Worm (Caenorhabditis elegans) whole organism, L3 larva: Measurements from ENCODE around the gene lite-1.

Experiments used
- R02D3.7 ChIP-seq: fragments of 150-350 bp; optimal IDR thresholded peaks from 2 replicates; lab custom pipeline; 2014; ENCODE audit warnings: missing biosample characterization, missing genetic modification characterization
- ZK546.5 ChIP-seq: sonication (generic microtip); optimal IDR thresholded peaks from 2 replicates; lab custom pipeline; 2017; ENCODE audit warnings: missing biosample characterization, missing genetic modification characterization
- aly-2 ChIP-seq: fragments of 150-350 bp; optimal IDR thresholded peaks from 2 replicates; lab custom pipeline; 2014; ENCODE audit warnings: missing biosample characterization, missing genetic modification characterization
- ama-1 ChIP-seq: fragments of 150-350 bp; optimal IDR thresholded peaks from 2 replicates; lab custom pipeline; 2018
- ceh-28 ChIP-seq: fragments of 150-350 bp; optimal IDR thresholded peaks from 2 replicates; lab custom pipeline; 2014; ENCODE audit warnings: missing biosample characterization, missing genetic modification reagents, missing genetic modification characterization
- ceh-82 ChIP-seq: fragments of 150-350 bp; optimal IDR thresholded peaks from 2 replicates; lab custom pipeline; 2014; ENCODE audit warnings: missing biosample characterization, missing genetic modification characterization
- ceh-9 ChIP-seq: sonication (generic microtip); optimal IDR thresholded peaks from 2 replicates; lab custom pipeline; 2018; ENCODE audit warnings: missing biosample characterization, missing genetic modification characterization
- daf-12 ChIP-seq: fragments of 150-350 bp; optimal IDR thresholded peaks from 2 replicates; lab custom pipeline; 2014; ENCODE audit warnings: missing biosample characterization, missing genetic modification reagents, missing genetic modification characterization
- elt-1 ChIP-seq: fragments of 150-350 bp; optimal IDR thresholded peaks from 2 replicates; lab custom pipeline; 2014; ENCODE audit warnings: missing biosample characterization, missing genetic modification characterization
- elt-2 ChIP-seq: sonication (generic microtip); optimal IDR thresholded peaks from 2 replicates; lab custom pipeline; 2016; ENCODE audit warnings: missing genetic modification reagents, mild to moderate bottlenecking, missing genetic modification characterization, missing compliant biosample characterization
- elt-3 ChIP-seq, 3 experiments: fragments of 150-350 bp in 1 of 3; sonication (generic microtip) in 2 of 3; optimal IDR thresholded peaks; 2 replicates in 2 of 3; 4 replicates in 1 of 3; lab custom pipeline; 2014 to 2017; ENCODE audit warnings: missing biosample characterization in 3 of 3, missing genetic modification characterization in 3 of 3
- fkh-10 ChIP-seq: sonication (generic microtip); optimal IDR thresholded peaks from 2 replicates; lab custom pipeline; 2017; ENCODE audit warnings: missing biosample characterization, missing genetic modification reagents, missing genetic modification characterization
- fkh-2 ChIP-seq: fragments of 150-350 bp; optimal IDR thresholded peaks from 2 replicates; lab custom pipeline; 2014; ENCODE audit warnings: missing biosample characterization, missing genetic modification reagents, missing genetic modification characterization
- hmg-11 ChIP-seq: sonication (generic microtip); optimal IDR thresholded peaks from 2 replicates; lab custom pipeline; 2016; ENCODE audit warnings: missing genetic modification characterization, missing compliant biosample characterization
- jun-1 ChIP-seq: fragments of 150-350 bp; optimal IDR thresholded peaks from 2 replicates; lab custom pipeline; 2014; ENCODE audit warnings: missing biosample characterization, missing genetic modification reagents, missing genetic modification characterization
- lin-15B ChIP-seq: fragments of 150-350 bp; optimal IDR thresholded peaks from 2 replicates; lab custom pipeline; 2014; ENCODE audit warnings: missing biosample characterization, missing genetic modification characterization
- lin-39 ChIP-seq: fragments of 150-350 bp; optimal IDR thresholded peaks from 2 replicates; lab custom pipeline; 2018; ENCODE audit warnings: missing biosample characterization, missing genetic modification reagents, missing genetic modification characterization
- lsy-12 ChIP-seq: sonication (generic microtip); optimal IDR thresholded peaks from 2 replicates; lab custom pipeline; 2016; ENCODE audit warnings: mild to moderate bottlenecking, missing genetic modification characterization, missing compliant biosample characterization
- mml-1 ChIP-seq: fragments of 150-350 bp; sonication (generic microtip); optimal IDR thresholded peaks from 3 replicates; lab custom pipeline; 2014; ENCODE audit warnings: missing biosample characterization, missing genetic modification characterization
- nfya-1 ChIP-seq: sonication (generic microtip); optimal IDR thresholded peaks from 2 replicates; lab custom pipeline; 2017; ENCODE audit warnings: missing genetic modification characterization, mild to moderate bottlenecking, missing compliant biosample characterization, antibody characterized with exemption, moderate library complexity; ENCODE audit not compliant: insufficient read depth
- nhr-12 ChIP-seq: fragments of 150-350 bp; optimal IDR thresholded peaks from 2 replicates; lab custom pipeline; 2014; ENCODE audit warnings: missing biosample characterization, missing genetic modification characterization
- nhr-23 ChIP-seq: fragments of 150-350 bp; optimal IDR thresholded peaks from 2 replicates; lab custom pipeline; 2014; ENCODE audit warnings: missing biosample characterization, missing genetic modification reagents, missing genetic modification characterization
- nhr-237 ChIP-seq: fragments of 150-350 bp; optimal IDR thresholded peaks from 2 replicates; lab custom pipeline; 2014; ENCODE audit warnings: missing biosample characterization, missing genetic modification characterization
- nhr-25 ChIP-seq: sonication (generic microtip); optimal IDR thresholded peaks from 2 replicates; lab custom pipeline; 2017; ENCODE audit warnings: missing biosample characterization, missing genetic modification characterization
- nhr-28 ChIP-seq: fragments of 150-350 bp; optimal IDR thresholded peaks from 2 replicates; lab custom pipeline; 2014; ENCODE audit warnings: missing biosample characterization, missing genetic modification characterization
- nhr-43 ChIP-seq: sonication (generic microtip); optimal IDR thresholded peaks from 2 replicates; lab custom pipeline; 2016; ENCODE audit warnings: mild to moderate bottlenecking, missing genetic modification characterization, missing compliant biosample characterization; ENCODE audit not compliant: poor library complexity, severe bottlenecking
- nhr-67 ChIP-seq: fragments of 150-350 bp; optimal IDR thresholded peaks from 2 replicates; lab custom pipeline; 2014; ENCODE audit warnings: missing biosample characterization, missing genetic modification characterization
- nhr-76 ChIP-seq: fragments of 150-350 bp; sonication (generic microtip); optimal IDR thresholded peaks from 5 replicates; lab custom pipeline; 2014; ENCODE audit warnings: missing biosample characterization, missing genetic modification characterization
- nhr-77 ChIP-seq: fragments of 150-350 bp; optimal IDR thresholded peaks from 2 replicates; lab custom pipeline; 2014; ENCODE audit warnings: missing biosample characterization, missing genetic modification characterization
- pha-4 ChIP-seq: fragments of 150-350 bp; optimal IDR thresholded peaks from 2 replicates; lab custom pipeline; 2014; ENCODE audit warnings: missing biosample characterization, missing genetic modification reagents, missing genetic modification characterization
- pqm-1 ChIP-seq: fragments of 150-350 bp; optimal IDR thresholded peaks from 2 replicates; lab custom pipeline; 2017; ENCODE audit warnings: missing biosample characterization, missing genetic modification characterization, inconsistent platforms
- sea-2 ChIP-seq: fragments of 150-350 bp; sonication (generic microtip); optimal IDR thresholded peaks from 4 replicates; lab custom pipeline; 2014; ENCODE audit warnings: missing biosample characterization, missing genetic modification reagents, missing genetic modification characterization
- skn-1 ChIP-seq: fragments of 150-350 bp; optimal IDR thresholded peaks from 2 replicates; lab custom pipeline; 2014; ENCODE audit warnings: missing biosample characterization, missing genetic modification characterization
- tbx-2 ChIP-seq: sonication (generic microtip); optimal IDR thresholded peaks from 2 replicates; lab custom pipeline; 2016; ENCODE audit warnings: mild to moderate bottlenecking, missing genetic modification characterization, missing compliant biosample characterization
- unc-39 ChIP-seq: sonication (generic microtip); optimal IDR thresholded peaks from 4 replicates; lab custom pipeline; 2017; ENCODE audit warnings: missing biosample characterization, missing genetic modification characterization
- unc-62 ChIP-seq: fragments of 150-350 bp; sonication (generic microtip); optimal IDR thresholded peaks from 4 replicates; lab custom pipeline; 2014; ENCODE audit warnings: missing biosample characterization, missing genetic modification reagents, missing genetic modification characterization
- zag-1 ChIP-seq: fragments of 150-350 bp; optimal IDR thresholded peaks from 2 replicates; lab custom pipeline; 2014; ENCODE audit warnings: missing biosample characterization, missing genetic modification characterization
- ztf-4 ChIP-seq: fragments of 150-350 bp; optimal IDR thresholded peaks from 2 replicates; lab custom pipeline; 2014; ENCODE audit warnings: missing biosample characterization, missing genetic modification characterization

The lite-1 gene

DNA sequence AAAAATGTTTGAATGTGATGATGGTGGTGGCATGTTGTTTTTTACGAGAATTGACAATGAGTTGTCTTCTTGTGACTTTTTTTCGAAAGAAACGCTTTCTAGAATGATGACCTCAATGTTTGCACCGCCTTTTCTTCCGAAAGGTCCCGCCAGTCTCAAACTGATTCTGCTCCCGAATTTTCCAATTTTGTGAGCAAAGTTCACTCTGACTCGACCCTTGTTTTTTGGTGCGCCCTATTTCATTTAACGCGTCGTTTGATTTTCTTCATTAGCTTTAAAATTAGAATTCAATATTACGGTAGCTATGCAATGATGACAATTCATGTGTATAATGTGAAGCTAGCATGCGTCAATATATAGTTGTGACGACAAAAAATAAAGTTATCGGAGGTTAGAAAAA lies at the start of gene lite-1:
Gene lite-1, minus strand, starts transcription at position 101 of the 400 bp plus-strand sequence.
- TF ChIP-seq lin-15B (tag; lab: Kevin White, UChicago) (no peak), unc-62 (GFP tag; lab: Kevin White, UChicago) (no peak), nhr-12 (tag; lab: Kevin White, UChicago) (no peak), ztf-4 (tag; lab: Kevin White, UChicago) (no peak), nhr-25 (no peak), elt-1 (tag; lab: Kevin White, UChicago) (no peak), nhr-28 (no peak), lsy-12 (tag; lab: Kevin White, UChicago) (no peak), pha-4 (tag; lab: Kevin White, UChicago) (no peak), unc-39 (no peak), zag-1 (tag; lab: Kevin White, UChicago) (no peak), nhr-76 (tag; lab: Kevin White, UChicago) (no peak)

DNA sequence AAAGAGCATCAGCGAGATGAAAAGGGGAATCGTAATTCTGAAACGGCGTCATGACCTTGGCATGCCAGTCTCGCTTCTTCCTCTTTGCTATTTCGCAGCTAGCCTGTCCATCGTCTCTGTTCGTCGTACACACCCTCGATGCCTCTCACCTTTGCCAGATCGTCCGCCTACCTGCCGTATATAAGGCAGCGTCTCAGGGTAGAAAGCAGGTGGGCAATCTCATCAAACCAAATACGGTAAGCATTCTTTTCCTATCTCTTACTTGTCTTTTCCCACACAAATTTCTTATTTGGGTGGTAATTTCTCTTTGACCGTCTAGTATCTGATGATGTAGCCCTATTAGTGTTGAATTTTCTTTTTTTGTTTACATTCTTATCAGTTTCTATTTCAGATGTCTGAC lies 49.1 kb upstream of the lite-1 start, which contains the start of gene col-166:
Gene col-166, plus strand, starts transcription at position 392 of the 400 bp plus-strand sequence.
- TF ChIP-seq ama-1 (lab: Kevin White, UChicago) (peak; percentile 53), nhr-43 (tag; lab: Kevin White, UChicago) (peak; percentile 43), sea-2 (no peak), nhr-25 (peak; percentile 92)
- TF ChIP-seq, all 47 proteins: peak for 3

DNA sequence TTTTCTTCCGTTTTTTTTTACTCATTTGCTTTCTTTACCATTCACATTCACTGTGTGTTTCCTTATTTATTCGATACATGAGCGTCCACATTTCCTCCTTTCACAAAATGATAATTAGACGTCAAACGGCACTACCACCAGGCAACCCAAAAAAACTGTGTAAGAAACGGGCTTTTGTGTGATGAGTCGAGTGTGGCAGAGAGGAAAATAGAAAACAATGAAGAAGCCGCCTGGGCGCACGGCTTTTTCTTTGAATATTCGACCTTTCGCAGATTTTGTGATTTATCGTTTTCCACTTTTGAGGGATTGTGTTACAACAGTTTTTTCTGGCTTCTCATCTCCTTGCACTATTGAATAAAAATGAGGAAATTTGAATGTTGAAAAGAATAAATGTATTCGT lies 47.7 kb upstream of the lite-1 start:
- TF ChIP-seq fkh-2 (tag; lab: Kevin White, UChicago): no peak
- no peak for TF ChIP-seq lsy-12 (tag; lab: Kevin White, UChicago)
- no peak for TF ChIP-seq R02D3.7
- TF ChIP-seq daf-12 (tag; lab: Kevin White, UChicago): no peak
- peak; percentile 68 for TF ChIP-seq nhr-25
- no peak for TF ChIP-seq unc-39
- no peak for TF ChIP-seq ceh-9 (tag; lab: Kevin White, UChicago)
- peak; percentile 13 for TF ChIP-seq nfya-1
- no peak for TF ChIP-seq ZK546.5 (tag; lab: Kevin White, UChicago)
- no peak for TF ChIP-seq nhr-237 (tag; lab: Kevin White, UChicago)
- peak; percentile 15 for TF ChIP-seq ama-1 (lab: Kevin White, UChicago)

DNA sequence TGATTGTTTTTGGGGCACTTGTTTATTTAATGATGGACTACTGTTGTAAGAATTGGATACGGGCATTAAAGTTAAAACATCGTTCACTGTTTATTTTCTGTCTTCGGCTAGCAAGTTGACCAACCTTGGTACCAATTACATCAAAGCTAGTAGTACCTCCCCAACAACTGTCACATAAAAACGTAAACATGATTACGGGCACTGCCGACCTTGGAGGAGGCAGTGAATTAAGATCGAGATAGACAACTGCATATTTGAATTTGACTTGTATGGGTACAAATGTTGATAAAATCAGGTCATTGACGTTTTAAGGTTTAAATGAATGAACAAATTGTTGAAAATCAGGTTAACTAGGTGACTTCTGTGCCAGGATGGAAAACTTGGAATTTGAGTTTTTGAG lies 46.7 kb upstream of the lite-1 start:
- no peak for TF ChIP-seq nhr-28
- no peak for TF ChIP-seq nhr-67 (tag; lab: Kevin White, UChicago)
- TF ChIP-seq skn-1 (tag; lab: Kevin White, UChicago): no peak
- TF ChIP-seq sea-2: no peak
- TF ChIP-seq lsy-12 (tag; lab: Kevin White, UChicago): no peak
- peak; percentile 93 for TF ChIP-seq nhr-25
- TF ChIP-seq nhr-76 (tag; lab: Kevin White, UChicago): no peak
- peak; percentile 53 for TF ChIP-seq elt-1 (tag; lab: Kevin White, UChicago)
- peak; percentile 18 for TF ChIP-seq nhr-23 (tag; lab: Kevin White, UChicago)
- no peak for TF ChIP-seq nfya-1
- TF ChIP-seq lin-39 (tag; lab: Kevin White, UChicago): no peak
- TF ChIP-seq, all 47 proteins: peak for 3

DNA sequence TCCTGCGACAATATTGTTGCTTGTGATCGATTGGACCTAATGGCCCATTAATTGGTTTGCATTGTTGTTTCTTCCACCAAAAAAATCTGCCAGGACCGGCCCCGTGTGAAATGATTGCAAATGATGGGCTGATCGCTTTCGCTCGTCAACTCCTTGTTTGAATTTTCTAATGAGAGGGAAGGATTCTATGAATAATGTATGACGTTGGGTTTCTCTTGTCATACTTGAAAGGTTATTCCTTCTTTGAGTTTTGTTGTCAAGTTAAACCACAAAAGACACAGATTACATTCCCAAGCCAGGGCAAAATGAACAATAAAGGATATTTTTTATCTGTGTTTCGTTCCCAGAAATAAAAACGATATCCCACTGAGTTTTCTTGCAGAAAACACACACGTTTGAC lies 46.1 kb upstream of the lite-1 start:
- TF ChIP-seq ceh-28 (tag; lab: Kevin White, UChicago) (no peak), fkh-2 (tag; lab: Kevin White, UChicago) (no peak)

DNA sequence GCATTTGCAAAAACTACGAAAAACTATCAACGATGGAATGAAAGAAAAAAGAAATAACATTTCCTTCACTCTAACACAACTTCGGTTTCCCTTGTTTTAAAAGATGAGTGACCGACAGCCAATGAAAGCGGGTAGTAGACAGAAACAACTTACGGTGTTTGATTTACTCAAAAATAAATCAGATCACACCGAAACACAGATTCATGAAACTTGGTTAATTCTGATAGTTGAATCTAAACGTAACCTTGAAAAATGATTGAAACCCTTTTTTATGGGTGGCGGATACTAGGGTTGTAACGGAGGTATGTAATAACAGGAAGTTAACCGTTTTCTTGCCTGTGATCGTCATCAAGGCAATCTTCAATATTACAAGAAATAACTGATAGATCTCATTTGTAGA lies 44.8 kb upstream of the lite-1 start:
- TF ChIP-seq ZK546.5 (tag; lab: Kevin White, UChicago) (no peak), nhr-25 (peak; percentile 72), hmg-11 (tag; lab: Kevin White, UChicago) (no peak), jun-1 (tag; lab: Kevin White, UChicago) (no peak), nfya-1 (peak; percentile 8), aly-2 (tag; lab: Kevin White, UChicago) (no peak), nhr-23 (tag; lab: Kevin White, UChicago) (peak; percentile 16)

DNA sequence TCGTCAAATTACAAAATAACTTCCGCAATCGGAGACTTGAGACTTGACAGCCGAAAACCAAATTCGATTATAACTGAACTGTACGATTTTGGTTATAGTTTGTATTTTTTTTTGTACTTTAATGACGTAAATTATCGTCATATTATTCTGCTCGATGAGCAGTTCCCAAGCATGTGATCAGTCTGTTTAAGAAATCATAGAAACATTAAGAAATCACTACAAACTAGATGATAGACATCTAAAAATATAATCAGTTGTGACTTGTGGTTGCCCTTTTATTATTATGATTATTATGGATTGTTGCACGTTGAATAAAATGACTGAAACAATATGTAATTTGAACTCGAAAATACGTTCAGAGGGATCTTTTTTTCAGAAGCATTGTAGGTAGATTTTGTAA lies 43.7 kb upstream of the lite-1 start:
- TF ChIP-seq ceh-82 (tag; lab: Kevin White, UChicago) (no peak), nhr-67 (tag; lab: Kevin White, UChicago) (no peak), mml-1 (tag; lab: Kevin White, UChicago) (no peak), nhr-237 (tag; lab: Kevin White, UChicago) (no peak), nfya-1 (no peak), nhr-76 (tag; lab: Kevin White, UChicago) (no peak), lin-15B (tag; lab: Kevin White, UChicago) (no peak), lin-39 (tag; lab: Kevin White, UChicago) (no peak), elt-3 (tag; optimal IDR thresholded peaks at IDR 0.05; lab: Kevin White, UChicago) (no peak), pqm-1 (peak; percentile 83), nhr-77 (tag; lab: Kevin White, UChicago) (no peak), tbx-2 (tag; lab: Kevin White, UChicago) (no peak), daf-12 (tag; lab: Kevin White, UChicago) (no peak), fkh-10 (no peak), aly-2 (tag; lab: Kevin White, UChicago) (no peak), pha-4 (tag; lab: Kevin White, UChicago) (peak; percentile 27), lsy-12 (tag; lab: Kevin White, UChicago) (no peak), elt-2 (tag; lab: Kevin White, UChicago) (peak; percentile 80), ceh-9 (tag; lab: Kevin White, UChicago) (no peak), unc-39 (no peak), skn-1 (tag; lab: Kevin White, UChicago) (peak; percentile 61), nhr-25 (no peak)
